Fruit fly (Drosophila melanogaster) whole organism, pupa: ENCODE measurements around the gene CG10907.

Experiments used
- CG10348 ChIP-seq: fragments of 200-800 bp; sonication (Bioruptor generic); IDR thresholded peaks from 2 replicates; pipeline ENCODE4 v1.3.6; 2022; ENCODE audit warnings: missing biosample characterization, missing genetic modification characterization
- CG12605 ChIP-seq: fragments of 200-800 bp; sonication (Bioruptor generic); IDR thresholded peaks from 2 replicates; pipeline ENCODE4 v1.3.6; 2022; ENCODE audit warnings: missing biosample characterization, missing genetic modification characterization
- CG13204 ChIP-seq: fragments of 200-800 bp; sonication (Bioruptor generic); optimal IDR thresholded peaks from 2 replicates; lab custom pipeline; 2018; ENCODE audit warnings: missing biosample characterization, mild to moderate bottlenecking, missing genetic modification characterization, moderate library complexity
- CG14655 ChIP-seq: fragments of 200-800 bp; sonication (Bioruptor generic); optimal IDR thresholded peaks from 3 replicates; lab custom pipeline; 2017; ENCODE audit warnings: mild to moderate bottlenecking, missing biosample characterization, missing genetic modification reagents, missing genetic modification characterization
- CG15710 ChIP-seq: fragments of 200-800 bp; sonication (Bioruptor generic); optimal IDR thresholded peaks from 2 replicates; lab custom pipeline; 2018; ENCODE audit warnings: missing biosample characterization, mild to moderate bottlenecking, missing genetic modification characterization, moderate library complexity
- CG17806 ChIP-seq: fragments of 200-800 bp; sonication (Bioruptor generic); optimal IDR thresholded peaks from 2 replicates; lab custom pipeline; 2018; ENCODE audit warnings: missing biosample characterization, mild to moderate bottlenecking, missing genetic modification characterization, moderate library complexity
- CG32121 ChIP-seq: fragments of 200-800 bp; sonication (Bioruptor generic); IDR thresholded peaks from 2 replicates; pipeline ENCODE4 v1.3.6; 2022; ENCODE audit warnings: missing biosample characterization, missing genetic modification characterization
- CG34367 ChIP-seq: fragments of 200-800 bp; sonication (Bioruptor generic); optimal IDR thresholded peaks from 2 replicates; lab custom pipeline; 2018; ENCODE audit warnings: missing biosample characterization, mild to moderate bottlenecking, missing genetic modification characterization
- CG4496 ChIP-seq: fragments of 200-800 bp; sonication (Bioruptor generic); IDR thresholded peaks from 3 replicates; pipeline ENCODE4 v1.3.6; 2022; ENCODE audit warnings: missing biosample characterization, missing genetic modification characterization
- CG8159 ChIP-seq: fragments of 200-800 bp; sonication (Bioruptor generic); optimal IDR thresholded peaks from 3 replicates; lab custom pipeline; 2018; ENCODE audit warnings: missing biosample characterization, mild to moderate bottlenecking, missing genetic modification characterization, moderate library complexity
- CG8301 ChIP-seq: fragments of 200-800 bp; sonication (Bioruptor generic); optimal IDR thresholded peaks from 2 replicates; lab custom pipeline; 2018; ENCODE audit warnings: missing biosample characterization, mild to moderate bottlenecking, missing genetic modification characterization
- CG9948 ChIP-seq: fragments of 200-800 bp; sonication (Bioruptor generic); optimal IDR thresholded peaks from 2 replicates; lab custom pipeline; 2018; ENCODE audit warnings: missing biosample characterization, mild to moderate bottlenecking, missing genetic modification characterization, moderate library complexity
- D1 ChIP-seq: fragments of 200-800 bp; sonication (Bioruptor generic); optimal IDR thresholded peaks from 2 replicates; lab custom pipeline; 2018; ENCODE audit warnings: missing biosample characterization, mild to moderate bottlenecking, missing genetic modification characterization, moderate library complexity
- EcR ChIP-seq: fragments of 200-800 bp; sonication (Bioruptor generic); optimal IDR thresholded peaks from 3 replicates; lab custom pipeline; 2019; ENCODE audit warnings: missing biosample characterization, missing genetic modification characterization, mild to moderate bottlenecking, moderate library complexity, missing genetic modification reagents
- Ets98B ChIP-seq: fragments of 200-800 bp; sonication (Bioruptor generic); IDR thresholded peaks from 2 replicates; pipeline ENCODE4 v1.3.6; 2022; ENCODE audit warnings: missing biosample characterization, missing genetic modification characterization
- Pif1A ChIP-seq: fragments of 200-800 bp; sonication (Bioruptor generic); optimal IDR thresholded peaks from 3 replicates; lab custom pipeline; 2016; ENCODE audit warnings: missing biosample characterization, missing genetic modification characterization
- Pif1B ChIP-seq: fragments of 200-800 bp; sonication (Bioruptor generic); optimal IDR thresholded peaks from 3 replicates; lab custom pipeline; 2016; ENCODE audit warnings: missing biosample characterization, missing genetic modification characterization
- Snoo ChIP-seq: fragments of 200-800 bp; sonication (Bioruptor generic); optimal IDR thresholded peaks from 3 replicates; lab custom pipeline; 2017; ENCODE audit warnings: missing biosample characterization, mild to moderate bottlenecking, missing genetic modification characterization, inconsistent platforms
- fd96Ca ChIP-seq: fragments of 200-800 bp; sonication (Bioruptor generic); IDR thresholded peaks from 3 replicates; pipeline ENCODE4 v1.3.6; 2022; ENCODE audit warnings: missing biosample characterization, missing genetic modification characterization
- gl ChIP-seq: fragments of 200-800 bp; sonication (Bioruptor generic); optimal IDR thresholded peaks from 2 replicates; lab custom pipeline; 2018; ENCODE audit warnings: missing biosample characterization, mild to moderate bottlenecking, missing genetic modification characterization
- rn ChIP-seq: fragments of 200-800 bp; sonication (Bioruptor generic); IDR thresholded peaks from 2 replicates; pipeline ENCODE4 v1.3.6; 2022; ENCODE audit warnings: missing biosample characterization, missing genetic modification characterization

The CG10907 gene

DNA sequence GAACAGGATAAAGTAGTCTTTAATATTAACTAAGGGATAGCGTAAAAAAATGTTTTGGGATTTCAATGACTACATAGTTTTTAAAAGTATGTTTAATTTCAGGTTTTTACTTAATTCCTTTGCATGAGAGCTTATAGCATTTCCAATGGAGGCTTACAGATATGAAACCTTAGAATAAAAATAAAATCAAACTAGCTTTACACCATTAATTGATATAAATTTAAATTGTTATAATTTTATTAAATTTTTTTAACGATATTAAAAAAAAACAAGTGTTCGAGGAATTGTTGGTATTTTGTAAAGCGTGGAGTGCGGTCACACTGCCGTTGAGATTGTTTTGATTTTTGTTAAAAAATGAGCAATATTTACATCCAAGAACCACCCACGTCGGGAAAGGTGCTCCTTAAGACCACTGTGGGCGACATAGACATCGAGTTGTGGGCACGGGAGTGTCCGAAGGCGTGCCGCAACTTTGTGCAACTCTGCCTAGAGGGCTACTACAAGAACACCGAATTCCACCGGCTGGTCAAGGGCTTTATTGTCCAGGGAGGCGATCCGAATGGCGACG is at the start of gene CG10907, which contains the start of gene twy:
TSS of gene CG10907 (plus strand) at position 282 of the 568 bp plus-strand sequence.
TSS of gene twy (minus strand) at position 51 of the 568 bp plus-strand sequence.
- TF ChIP-seq Snoo (tag; lab: Kevin White, UChicago) (no peak), CG15710 (tag; lab: Kevin White, UChicago) (no peak), D1 (tag; lab: Kevin White, UChicago) (no peak), Pif1B (no peak), CG8159 (tag; lab: Kevin White, UChicago) (no peak), CG12605 (GFP tag; lab: Robert Waterston, UW) (no peak), fd96Ca (GFP tag; lab: Robert Waterston, UW) (no peak), Pif1A (GFP tag; lab: Kevin White, UChicago) (no peak), Ets98B (GFP tag; lab: Robert Waterston, UW) (no peak), EcR (GFP tag; lab: Kevin White, UChicago) (no peak), CG32121 (GFP tag; lab: Robert Waterston, UW) (no peak), CG13204 (no peak), gl (no peak), CG10348 (no peak)

DNA sequence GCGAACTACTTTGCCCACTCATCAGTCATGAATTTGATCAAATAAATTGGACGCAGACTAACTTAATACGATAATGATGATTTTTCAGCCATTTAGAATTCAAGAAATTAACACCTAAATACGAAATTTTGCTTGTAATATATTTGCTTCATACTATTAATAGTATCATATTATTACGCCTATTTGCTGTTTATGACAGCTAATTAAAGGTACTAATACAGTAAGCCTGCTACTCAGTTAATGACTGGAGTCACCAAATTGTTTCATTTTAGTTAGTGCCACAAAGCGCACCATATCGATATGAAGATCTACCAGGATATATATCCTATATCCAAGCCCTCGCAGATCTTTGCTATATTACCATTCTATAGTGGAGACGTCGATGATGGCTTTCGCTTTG is 42.3 kb upstream of the CG10907 start, which contains the start of gene Gr68a:
TSS of gene Gr68a (plus strand) at position 301 of the 400 bp plus-strand sequence.
- TF ChIP-seq EcR (GFP tag; lab: Kevin White, UChicago) (no peak), CG8159 (tag; lab: Kevin White, UChicago) (no peak), fd96Ca (GFP tag; lab: Robert Waterston, UW) (no peak), CG4496 (no peak), CG34367 (tag; lab: Kevin White, UChicago) (no peak), CG14655 (GFP tag; lab: Kevin White, UChicago) (no peak), CG10348 (no peak), rn (GFP tag; lab: Robert Waterston, UW) (no peak), Snoo (tag; lab: Kevin White, UChicago) (no peak), CG12605 (GFP tag; lab: Robert Waterston, UW) (no peak), CG17806 (tag; lab: Kevin White, UChicago) (no peak)

DNA sequence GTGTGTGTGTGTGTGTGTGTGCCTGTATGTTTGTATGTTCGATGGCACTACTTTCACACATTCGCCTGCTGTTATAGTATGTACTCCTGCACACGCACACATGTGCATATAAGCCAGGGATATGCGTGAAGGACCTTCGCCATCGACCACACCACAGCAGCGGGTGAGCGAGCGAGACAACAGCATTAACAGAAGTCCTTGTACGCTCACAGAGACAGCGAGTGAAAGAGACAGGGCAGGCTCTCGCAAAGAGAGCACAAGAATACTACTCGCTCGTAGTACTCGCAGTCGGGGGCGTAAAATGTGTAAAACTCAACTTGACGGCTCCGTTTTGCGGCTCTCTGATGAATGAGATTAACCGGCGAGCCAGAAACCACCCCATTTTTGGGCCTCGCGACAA is 28.4 kb upstream of the CG10907 start:
- TF ChIP-seq gl (no peak), CG12605 (GFP tag; lab: Robert Waterston, UW) (no peak), CG13204 (no peak), CG10348 (no peak), CG8159 (tag; lab: Kevin White, UChicago) (no peak), Snoo (tag; lab: Kevin White, UChicago) (no peak), Pif1A (GFP tag; lab: Kevin White, UChicago) (no peak), CG32121 (GFP tag; lab: Robert Waterston, UW) (no peak), CG9948 (tag; lab: Kevin White, UChicago) (no peak), CG34367 (tag; lab: Kevin White, UChicago) (no peak), D1 (tag; lab: Kevin White, UChicago) (no peak), CG4496 (no peak), CG8301 (tag; lab: Kevin White, UChicago) (no peak)

DNA sequence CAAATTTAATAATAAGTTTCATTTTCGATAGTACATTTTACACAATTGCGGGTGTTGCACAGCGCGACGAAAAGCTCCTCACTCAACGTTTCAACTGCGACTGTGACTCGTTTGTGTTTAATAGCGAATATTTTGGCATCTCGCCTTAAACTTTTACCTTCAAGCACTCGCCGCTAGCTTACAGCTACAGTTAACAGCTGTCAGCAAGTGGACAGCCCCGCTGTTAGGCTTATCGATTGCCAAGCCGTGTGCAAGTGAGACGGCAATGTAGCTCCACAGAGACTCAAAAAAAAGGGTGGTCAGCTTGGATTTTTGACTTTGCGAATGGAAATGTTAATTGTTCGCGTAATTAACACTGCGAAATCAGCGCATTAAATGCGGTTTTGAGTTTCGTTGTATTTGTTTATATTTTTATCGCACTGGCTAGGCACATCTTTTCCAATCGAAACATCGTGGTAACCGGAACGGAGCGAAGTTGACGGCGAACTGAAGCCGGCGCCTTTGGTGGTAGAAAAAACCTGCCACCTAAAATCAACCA is 27.6 kb upstream of the CG10907 start, which contains the start of gene loaf:
TSS of gene loaf (minus strand) at position 488 of the 538 bp plus-strand sequence.
- TF ChIP-seq CG32121 (GFP tag; lab: Robert Waterston, UW) (no peak), CG13204 (no peak), gl (no peak), CG10348 (no peak)

DNA sequence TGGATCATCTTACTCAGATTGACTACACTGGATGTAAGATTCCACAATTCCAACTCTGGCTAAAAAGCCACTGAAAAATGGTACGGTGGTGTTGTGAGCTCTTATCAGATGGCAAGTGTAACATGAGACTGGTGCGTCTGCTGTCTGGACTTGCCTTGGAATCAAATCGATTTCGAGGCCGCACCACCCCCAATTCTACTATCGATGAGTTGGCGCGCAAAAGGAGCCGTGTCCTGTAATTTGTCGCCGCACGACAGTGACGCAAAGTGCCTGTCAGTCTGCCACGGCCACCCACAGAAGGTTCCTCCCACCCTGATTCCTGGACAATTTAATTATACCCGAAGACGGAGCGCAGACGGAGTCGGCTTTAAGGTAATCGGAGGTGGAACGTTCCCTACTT is 26.8 kb upstream of the CG10907 start:
- TF ChIP-seq rn (GFP tag; lab: Robert Waterston, UW): no peak
- TF ChIP-seq CG4496: no peak
- no peak for TF ChIP-seq Pif1A (GFP tag; lab: Kevin White, UChicago)
- TF ChIP-seq CG9948 (tag; lab: Kevin White, UChicago): no peak
- no peak for TF ChIP-seq CG10348
- no peak for TF ChIP-seq fd96Ca (GFP tag; lab: Robert Waterston, UW)
- TF ChIP-seq CG17806 (tag; lab: Kevin White, UChicago): no peak
- TF ChIP-seq CG14655 (GFP tag; lab: Kevin White, UChicago): no peak
- no peak for TF ChIP-seq CG34367 (tag; lab: Kevin White, UChicago)
- no peak for TF ChIP-seq gl
- TF ChIP-seq Ets98B (GFP tag; lab: Robert Waterston, UW): no peak
- TF ChIP-seq CG32121 (GFP tag; lab: Robert Waterston, UW): no peak
- no peak for TF ChIP-seq CG15710 (tag; lab: Kevin White, UChicago)
- TF ChIP-seq Snoo (tag; lab: Kevin White, UChicago): no peak
- no peak for TF ChIP-seq CG8301 (tag; lab: Kevin White, UChicago)
- TF ChIP-seq, all 21 proteins: peak for 0

DNA sequence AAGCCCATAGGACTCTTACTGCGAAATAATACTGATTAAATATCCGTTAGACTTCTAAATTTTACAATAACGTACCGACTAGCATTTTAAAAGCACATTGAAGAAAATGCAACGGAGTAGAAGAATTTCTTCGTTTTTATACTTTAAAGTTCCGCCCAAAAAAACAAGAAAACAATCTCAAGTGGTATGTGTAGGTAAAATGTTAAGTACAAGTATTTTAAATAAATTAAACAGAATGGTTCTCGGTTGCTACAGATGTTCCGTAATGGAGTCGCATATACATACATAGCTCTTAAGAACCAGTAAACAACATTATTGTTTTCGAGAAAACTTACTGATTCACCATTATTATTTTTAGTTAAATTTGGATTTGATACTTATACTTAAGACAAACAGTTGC is 21.3 kb upstream of the CG10907 start, which contains the start of gene Muc68D:
TSS of gene Muc68D (minus strand) at position 101 of the 400 bp plus-strand sequence.
- TF ChIP-seq CG4496 (no peak), CG13204 (no peak), CG12605 (GFP tag; lab: Robert Waterston, UW) (no peak), CG32121 (GFP tag; lab: Robert Waterston, UW) (no peak), Pif1B (no peak), Pif1A (GFP tag; lab: Kevin White, UChicago) (no peak), CG8301 (tag; lab: Kevin White, UChicago) (no peak), Ets98B (GFP tag; lab: Robert Waterston, UW) (no peak), CG15710 (tag; lab: Kevin White, UChicago) (no peak), fd96Ca (GFP tag; lab: Robert Waterston, UW) (no peak), CG17806 (tag; lab: Kevin White, UChicago) (no peak)
